Worm (Caenorhabditis elegans): ENCODE results near the gene ncs-7.
"Not testable (repeated sequence)": the region's sequence is repeated elsewhere in the genome, so short reads cannot be mapped to it uniquely, and the experiment has no call there.

ncs-7 gene

ce11 chrX:17614245-17614644 lies at the start of gene ncs-7:
ncs-7 (plus strand) TSS chrX:17614545.
- TF ChIP-seq lin-38 (GFP tag; IDR thresholded peaks at IDR 0.05): no peak
- no peak for TF ChIP-seq F44E2.7 (GFP tag; IDR thresholded peaks at IDR 0.05)
- TF ChIP-seq nhr-76 (tag; optimal IDR thresholded peaks at IDR 0.05): no peak
- no peak for TF ChIP-seq php-3 (GFP tag; IDR thresholded peaks at IDR 0.05)
- TF ChIP-seq gei-8 (GFP tag; optimal IDR thresholded peaks at IDR 0.05): no peak
- no peak for TF ChIP-seq mxl-2 (GFP tag; conservative IDR thresholded peaks at IDR 0.05)
- TF ChIP-seq zag-1 (tag; optimal IDR thresholded peaks at IDR 0.05): no peak
- TF ChIP-seq snpc-4 (tag; optimal IDR thresholded peaks at IDR 0.05): no peak
- TF ChIP-seq tag-97 (GFP tag; IDR thresholded peaks at IDR 0.05): no peak
- TF ChIP-seq spr-3 (GFP tag; optimal IDR thresholded peaks at IDR 0.05): no peak
- TF ChIP-seq D1046.2 (GFP tag; IDR thresholded peaks at IDR 0.05): no peak
- TF ChIP-seq F26F4.8 (GFP tag; conservative IDR thresholded peaks at IDR 0.05): no peak
- no peak for TF ChIP-seq nhr-237 (tag; optimal IDR thresholded peaks at IDR 0.05)

DNA sequence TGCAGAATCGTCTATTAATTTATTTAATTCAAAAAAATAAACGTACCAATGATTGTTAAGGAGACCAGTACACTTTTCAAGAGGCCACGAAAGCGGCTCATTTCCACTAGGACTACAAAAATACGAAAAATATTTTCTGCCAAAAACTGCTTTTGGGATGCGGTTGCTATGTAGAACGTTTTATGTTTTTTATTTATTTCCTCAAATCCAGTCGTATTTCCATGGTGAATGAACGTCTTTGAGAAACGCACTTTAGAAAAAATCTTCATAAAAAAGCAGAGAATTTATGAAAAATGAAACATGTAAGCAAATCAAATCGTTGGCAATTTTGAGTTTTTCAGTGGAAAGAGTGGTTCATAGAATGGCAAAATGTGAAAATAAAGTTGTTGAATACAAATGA lies 47.0 kb upstream of the ncs-7 start, which contains the start of gene F39B3.7:
TSS of gene F39B3.7 (minus strand) at position 101 of the 400 bp plus-strand sequence.
- TF ChIP-seq skn-1 (tag; optimal IDR thresholded peaks at IDR 0.05) (no peak), D1046.2 (GFP tag; IDR thresholded peaks at IDR 0.05) (no peak), F44E2.7 (GFP tag; IDR thresholded peaks at IDR 0.05) (no peak), unc-39 (tag; optimal IDR thresholded peaks at IDR 0.05) (no peak), fkh-10 (GFP tag; optimal IDR thresholded peaks at IDR 0.05) (no peak), fos-1 (tag; optimal IDR thresholded peaks at IDR 0.05) (no peak), hif-1 (tag; optimal IDR thresholded peaks at IDR 0.05) (no peak), unc-130 (GFP tag; optimal IDR thresholded peaks at IDR 0.05) (no peak), nhr-10 (tag; optimal IDR thresholded peaks at IDR 0.05) (no peak), nhr-111 (GFP tag; optimal IDR thresholded peaks at IDR 0.05) (no peak), nhr-41 (GFP tag; IDR thresholded peaks at IDR 0.05) (no peak), ceh-44 (GFP tag; IDR thresholded peaks at IDR 0.05) (no peak), mep-1 (tag; optimal IDR thresholded peaks at IDR 0.05) (no peak), T26A8.4 (GFP tag; IDR thresholded peaks at IDR 0.05) (no peak), Y105C5A.15 (GFP tag; IDR thresholded peaks at IDR 0.05) (no peak), mdt-29 (GFP tag; IDR thresholded peaks at IDR 0.05) (no peak)

ce11 chrX:17579011-17579410 lies 35.3 kb upstream of the ncs-7 start, which contains the start of gene F39B3.3:
F39B3.3 (minus strand) TSS chrX:17579111.
- not testable (repeated sequence) for TF ChIP-seq ceh-32 (tag; optimal IDR thresholded peaks at IDR 0.05; ENCODE audit: poor library complexity); cey-2 (tag; optimal IDR thresholded peaks at IDR 0.05; ENCODE audit: borderline replicate concordance, insufficient read depth); gei-8 (GFP tag; optimal IDR thresholded peaks at IDR 0.05)

DNA sequence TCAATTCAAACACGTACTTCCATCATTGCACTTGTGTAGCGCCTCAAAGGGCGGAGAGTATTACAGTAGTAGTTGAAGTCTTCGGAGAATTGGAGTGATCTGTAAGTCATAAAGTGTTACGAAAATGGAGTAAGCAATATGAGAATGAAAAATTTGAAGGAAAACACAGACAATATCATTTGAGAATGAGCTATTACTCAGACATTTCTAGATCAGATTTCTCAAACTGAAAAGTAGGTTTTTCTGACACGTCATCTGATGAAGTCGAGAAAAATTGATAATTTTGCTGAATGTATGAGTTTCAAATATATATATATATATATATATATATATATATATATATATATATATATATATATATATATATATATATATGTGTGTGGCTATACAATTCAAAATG lies 34.6 kb upstream of the ncs-7 start, which contains the start of gene frpr-7:
TSS of gene frpr-7 (minus strand) at position 101 of the 400 bp plus-strand sequence.
- no peak for TF ChIP-seq sdz-12 (GFP tag; optimal IDR thresholded peaks at IDR 0.05)
- TF ChIP-seq cey-2 (tag; optimal IDR thresholded peaks at IDR 0.05; ENCODE audit: borderline replicate concordance, insufficient read depth): no peak
- TF ChIP-seq nhr-237 (tag; optimal IDR thresholded peaks at IDR 0.05): no peak
- TF ChIP-seq mdl-1 (tag; optimal IDR thresholded peaks at IDR 0.05): no peak
- TF ChIP-seq mxl-2 (GFP tag; conservative IDR thresholded peaks at IDR 0.05): no peak
- no peak for TF ChIP-seq lim-7 (GFP tag; IDR thresholded peaks at IDR 0.05)
- no peak for TF ChIP-seq nhr-76 (tag; optimal IDR thresholded peaks at IDR 0.05)
- no peak for TF ChIP-seq daf-16 (GFP tag; optimal IDR thresholded peaks at IDR 0.05)
- TF ChIP-seq daf-16 (tag; optimal IDR thresholded peaks at IDR 0.05): no peak
- TF ChIP-seq vab-7 (GFP tag; IDR thresholded peaks at IDR 0.05): no peak
- TF ChIP-seq D1046.2 (GFP tag; IDR thresholded peaks at IDR 0.05): no peak
- TF ChIP-seq Y105C5A.15 (GFP tag; IDR thresholded peaks at IDR 0.05): no peak
- no peak for TF ChIP-seq mep-1 (tag; optimal IDR thresholded peaks at IDR 0.05)
- no peak for TF ChIP-seq lin-1 (GFP tag; IDR thresholded peaks at IDR 0.05)
- no peak for TF ChIP-seq zip-2 (tag; optimal IDR thresholded peaks at IDR 0.05)
- no peak for TF ChIP-seq F10B5.3 (tag; optimal IDR thresholded peaks at IDR 0.05)
- no peak for TF ChIP-seq egl-43 (GFP tag; IDR thresholded peaks at IDR 0.05)
- no peak for TF ChIP-seq nhr-10 (tag; optimal IDR thresholded peaks at IDR 0.05)
- no peak for TF ChIP-seq dmd-8 (GFP tag; IDR thresholded peaks at IDR 0.05)
